Fruit fly (Drosophila melanogaster): ENCODE results near the gene Cpsf6.

Cpsf6 gene

DNA sequence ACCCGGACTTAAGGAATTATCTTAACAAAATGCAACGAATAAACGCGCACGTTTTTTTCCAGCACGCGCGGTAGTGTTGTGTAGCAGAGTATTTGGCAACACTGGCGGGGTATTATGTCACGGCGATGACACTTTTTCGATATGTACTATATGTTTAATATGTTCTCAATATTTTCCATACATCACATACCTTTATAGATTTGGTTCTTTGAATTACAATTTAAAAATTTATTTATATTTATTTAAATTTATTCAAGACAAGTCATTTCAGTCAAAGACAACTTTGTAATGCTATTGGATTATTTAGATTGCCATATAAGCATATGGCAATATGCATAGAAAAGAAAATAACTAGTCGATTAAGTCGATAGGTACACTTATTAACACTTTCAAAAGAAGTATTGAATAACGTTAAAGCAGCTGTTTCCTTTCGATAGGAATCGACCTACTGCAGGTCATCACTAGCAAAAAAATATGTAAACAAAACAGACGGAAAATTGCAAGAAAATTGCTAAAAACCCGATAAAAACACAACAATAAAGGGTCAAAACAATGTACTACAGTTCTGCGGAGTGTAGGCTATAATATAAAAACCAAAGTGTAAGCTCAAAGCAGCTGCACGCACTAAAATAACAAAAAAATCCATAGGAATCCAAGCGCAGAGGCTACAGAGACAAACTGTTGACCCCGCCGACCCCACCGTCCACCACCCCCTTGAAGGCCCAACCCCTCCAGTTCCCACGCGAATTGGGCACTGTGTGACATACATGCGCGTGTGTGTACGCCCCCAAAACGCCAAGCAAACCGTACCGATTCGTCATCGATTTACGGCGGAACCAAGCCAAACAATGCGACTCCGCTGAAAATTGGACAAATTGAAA lies 31.0 kb upstream of the Cpsf6 start, which contains the start of the genes CG7182 and GAPcenA (continued):
- no peak for TF ChIP-seq aop (GFP tag; IDR thresholded peaks at IDR 0.05)
- peak; percentile 46 for TF ChIP-seq tgo (GFP tag; IDR thresholded peaks at IDR 0.05)
- TF ChIP-seq Fer3 (tag; optimal IDR thresholded peaks at IDR 0.05): peak; percentile 58
- no peak for TF ChIP-seq CG3726 (GFP tag; IDR thresholded peaks at IDR 0.05)
- no peak for TF ChIP-seq CHES-1-like (GFP tag; optimal IDR thresholded peaks at IDR 0.05)
- TF ChIP-seq CG9609 (GFP tag; optimal IDR thresholded peaks at IDR 0.05): peak; percentile 16
- peak; percentile 58; the same call in 1 of the 2 replicates for TF ChIP-seq CG3847 (GFP tag; IDR thresholded peaks at IDR 0.05)
- TF ChIP-seq CG10274 (GFP tag; optimal IDR thresholded peaks at IDR 0.05): peak; percentile 2
- TF ChIP-seq CG9727 (GFP tag; optimal IDR thresholded peaks at IDR 0.05): peak; percentile 67
- TF ChIP-seq CG3281 (GFP tag; optimal IDR thresholded peaks at IDR 0.05): peak; percentile 67
- TF ChIP-seq ranshi (GFP tag; IDR thresholded peaks at IDR 0.05): peak; percentile 36; the same call in 1 of the 2 replicates
- TF ChIP-seq pzg (GFP tag; optimal IDR thresholded peaks at IDR 0.05): peak; percentile 36
- peak; percentile 26; the same call in 1 of the 2 replicates for TF ChIP-seq klu (GFP tag; IDR thresholded peaks at IDR 0.05)
- peak; percentile 52 for TF ChIP-seq CG15011 (GFP tag; optimal IDR thresholded peaks at IDR 0.05)
- no peak for TF ChIP-seq HHEX (GFP tag; optimal IDR thresholded peaks at IDR 0.05)
- TF ChIP-seq ttk (GFP tag; IDR thresholded peaks at IDR 0.05): 0 out of 2 replicates have a peak, but pooled peaks have one; percentile 10
- peak; percentile 59 for TF ChIP-seq tap (tag; optimal IDR thresholded peaks at IDR 0.05)
- peak; percentile 43; the same call in 1 of the 3 replicates for TF ChIP-seq CG34224 (GFP tag; IDR thresholded peaks at IDR 0.05; ENCODE audit: partially characterized antibody)
- TF ChIP-seq CG4730 (GFP tag; IDR thresholded peaks at IDR 0.05): no peak
- TF ChIP-seq Elba2 (GFP tag; optimal IDR thresholded peaks at IDR 0.05): peak; percentile 60
- TF ChIP-seq Hr51 (GFP tag; optimal IDR thresholded peaks at IDR 0.05): peak; percentile 29 to 72
- TF ChIP-seq CG3163 (GFP tag; optimal IDR thresholded peaks at IDR 0.05): no peak
- TF ChIP-seq Oli (tag; optimal IDR thresholded peaks at IDR 0.05): peak; percentile 70
- peak; percentile 50 for TF ChIP-seq CG12942 (GFP tag; optimal IDR thresholded peaks at IDR 0.05)
- 0 out of 2 replicates have a peak, but pooled peaks have one; percentile 31 for TF ChIP-seq CG2129 (GFP tag; IDR thresholded peaks at IDR 0.05; ENCODE audit: partially characterized antibody)
- TF ChIP-seq fu2 (GFP tag; optimal IDR thresholded peaks at IDR 0.05): peak; percentile 29
- TF ChIP-seq E2f1 (GFP tag; IDR thresholded peaks at IDR 0.05): peak; percentile 63
- TF ChIP-seq slbo (GFP tag; IDR thresholded peaks at IDR 0.05): peak; percentile 70
- peak; percentile 57 for TF ChIP-seq Nf-YB (GFP tag; optimal IDR thresholded peaks at IDR 0.05)
- TF ChIP-seq Nf-YA (GFP tag; IDR thresholded peaks at IDR 0.05): no peak
- TF ChIP-seq CG10565 (GFP tag; optimal IDR thresholded peaks at IDR 0.05): no peak
- peak; percentile 34 for TF ChIP-seq CG5245 (GFP tag; optimal IDR thresholded peaks at IDR 0.05)
- peak; percentile 33 for TF ChIP-seq D19B (GFP tag; optimal IDR thresholded peaks at IDR 0.05)
- TF ChIP-seq NC2α (GFP tag; optimal IDR thresholded peaks at IDR 0.05): no peak

DNA sequence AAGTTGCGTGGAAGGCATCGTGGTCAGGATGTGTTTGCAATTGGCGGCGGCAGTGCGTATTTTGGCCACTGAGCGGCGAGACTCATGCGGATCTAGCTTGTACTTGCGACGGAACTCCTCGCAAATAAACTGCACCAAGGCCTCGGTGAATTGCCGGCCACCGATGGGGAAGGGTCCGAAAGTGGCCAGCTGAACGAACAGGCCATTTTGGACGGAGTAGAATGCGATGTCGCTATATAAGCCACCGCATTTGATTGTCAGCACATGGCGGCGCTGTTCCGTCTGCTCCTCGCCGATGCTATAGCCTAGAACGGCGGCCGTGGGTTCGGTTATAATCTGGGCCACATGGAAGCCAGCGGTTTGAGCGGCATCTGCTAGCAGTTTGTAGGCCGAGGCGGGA lies 29.9 kb upstream of the Cpsf6 start:
- TF ChIP-seq az2 (GFP tag; optimal IDR thresholded peaks at IDR 0.05) (no peak), sima (GFP tag; optimal IDR thresholded peaks at IDR 0.05) (no peak), CG16779 (GFP tag; IDR thresholded peaks at IDR 0.05) (no peak), gsb-n (tag; optimal IDR thresholded peaks at IDR 0.05) (no peak), mld (GFP tag; IDR thresholded peaks at IDR 0.05; ENCODE audit: partially characterized antibody) (no peak), CG4360 (GFP tag; IDR thresholded peaks at IDR 0.05) (no peak), Hsf (GFP tag; optimal IDR thresholded peaks at IDR 0.05) (no peak), MESR4 (GFP tag; optimal IDR thresholded peaks at IDR 0.05) (no peak), Dip3 (GFP tag; optimal IDR thresholded peaks at IDR 0.05) (no peak), ro (GFP tag; IDR thresholded peaks at IDR 0.05) (no peak), Max (GFP tag; optimal IDR thresholded peaks at IDR 0.05) (no peak)

Data from whole organism, embryonic.